Fruit fly (Drosophila melanogaster): ENCODE results near the gene Hmgcl.

Hmgcl gene

DNA sequence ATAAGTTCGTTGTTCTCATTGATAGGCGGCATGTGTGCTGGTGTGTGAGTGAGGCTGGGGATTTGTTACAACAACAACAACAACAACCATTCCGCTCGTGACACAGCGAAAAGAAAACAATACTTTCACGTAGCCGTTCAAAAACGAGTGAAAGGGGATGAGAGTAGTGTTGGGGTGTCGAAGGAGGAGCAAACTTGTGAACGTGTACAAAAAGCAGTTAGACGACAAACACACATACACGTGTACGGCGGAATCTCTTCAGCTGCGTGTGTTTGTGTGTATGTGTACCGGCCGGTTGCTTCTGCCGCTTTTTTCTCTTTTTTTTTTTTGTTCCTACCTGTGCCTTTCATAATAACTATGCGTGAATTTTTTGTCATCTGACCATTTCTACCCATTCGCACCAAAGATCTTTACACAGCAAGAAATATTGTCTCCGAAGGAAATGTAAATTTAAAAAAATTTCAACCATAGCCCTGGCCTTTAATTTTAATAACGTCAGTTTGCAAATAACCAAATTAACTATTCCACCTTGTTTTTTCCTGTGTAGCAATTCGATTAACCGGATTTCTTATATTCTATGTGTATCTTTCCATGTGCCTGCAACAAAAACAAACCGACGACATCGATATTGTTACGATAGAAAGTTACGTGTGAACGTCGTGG, 38.0 kb upstream of the Hmgcl start (continued):
- TF ChIP-seq CG4617 (GFP tag; optimal IDR thresholded peaks at IDR 0.05; ENCODE audit: borderline replicate concordance) (peak; percentile 46), chinmo (GFP tag; IDR thresholded peaks at IDR 0.05; ENCODE audit: partially characterized antibody) (0 out of 4 replicates have a peak, but pooled peaks have one; percentile 18), kah (GFP tag; optimal IDR thresholded peaks at IDR 0.05) (peak; percentile 1), Deaf1 (tag; optimal IDR thresholded peaks at IDR 0.05) (no peak), CG15601 (tag; optimal IDR thresholded peaks at IDR 0.05) (peak; percentile 59), CG7987 (GFP tag; optimal IDR thresholded peaks at IDR 0.05) (no peak), CG5953 (GFP tag; IDR thresholded peaks at IDR 0.05) (peak; percentile 76), inv (GFP tag; IDR thresholded peaks at IDR 0.05; ENCODE audit: partially characterized antibody) (no peak), MBD-R2 (GFP tag; IDR thresholded peaks at IDR 0.05) (0 out of 2 replicates have a peak, but pooled peaks have one; percentile 6), gcm (GFP tag; optimal IDR thresholded peaks at IDR 0.05) (peak; percentile 61), CG34224 (GFP tag; IDR thresholded peaks at IDR 0.05; ENCODE audit: partially characterized antibody) (no peak), CG12104 (GFP tag; optimal IDR thresholded peaks at IDR 0.05) (peak; percentile 1), CG10654 (GFP tag; optimal IDR thresholded peaks at IDR 0.05) (peak; percentile 59), CG11085 (GFP tag; IDR thresholded peaks at IDR 0.05) (no peak), en (GFP tag; optimal IDR thresholded peaks at IDR 0.05) (peak; percentile 67), fu2 (GFP tag; optimal IDR thresholded peaks at IDR 0.05) (peak; percentile 54), luna (GFP tag; optimal IDR thresholded peaks at IDR 0.05) (peak; percentile 33), psq (GFP tag; optimal IDR thresholded peaks at IDR 0.05) (peak; percentile 18), CG12942 (GFP tag; optimal IDR thresholded peaks at IDR 0.05) (peak; percentile 27), CG12659 (GFP tag; optimal IDR thresholded peaks at IDR 0.05) (peak; percentile 52), sc (optimal IDR thresholded peaks at IDR 0.05) (no peak), sc (GFP tag; optimal IDR thresholded peaks at IDR 0.05) (peak; percentile 50), CG6175 (GFP tag; IDR thresholded peaks at IDR 0.05) (no peak), MTF-1 (GFP tag; optimal IDR thresholded peaks at IDR 0.05; ENCODE audit: borderline replicate concordance) (no peak), CG16779 (GFP tag; IDR thresholded peaks at IDR 0.05) (peak; percentile 76), ro (GFP tag; IDR thresholded peaks at IDR 0.05) (no peak), CG6689 (GFP tag; IDR thresholded peaks at IDR 0.05) (no peak; the same call in 1 of the 2 replicates), tx (GFP tag; optimal IDR thresholded peaks at IDR 0.05) (peak; percentile 59), ato (GFP tag; IDR thresholded peaks at IDR 0.05; ENCODE audit: partially characterized antibody) (no peak), dysf (GFP tag; IDR thresholded peaks at IDR 0.05) (no peak; the same call in 2 of the 3 replicates), CG17361 (GFP tag; IDR thresholded peaks at IDR 0.05) (0 out of 3 replicates have a peak, but pooled peaks have one; percentile 58), ac (GFP tag; optimal IDR thresholded peaks at IDR 0.05) (no peak), ci (GFP tag; IDR thresholded peaks at IDR 0.05) (no peak; the same call in 1 of the 3 replicates), CG30431 (GFP tag; optimal IDR thresholded peaks at IDR 0.05) (no peak), dati (GFP tag; IDR thresholded peaks at IDR 0.05) (no peak), CTCF (GFP tag; optimal IDR thresholded peaks at IDR 0.05) (no peak), ewg (GFP tag; optimal IDR thresholded peaks at IDR 0.05) (peak; percentile 40), kni (GFP tag; optimal IDR thresholded peaks at IDR 0.05) (peak; percentile 31), CG18011 (GFP tag; optimal IDR thresholded peaks at IDR 0.05) (peak; percentile 43), Lhr (GFP tag; optimal IDR thresholded peaks at IDR 0.05) (no peak), al (GFP tag; IDR thresholded peaks at IDR 0.05) (no peak; the same call in 1 of the 2 replicates), CG31388 (GFP tag; optimal IDR thresholded peaks at IDR 0.05) (no peak), CG8388 (GFP tag; optimal IDR thresholded peaks at IDR 0.05) (peak; percentile 74), CG15696 (tag; optimal IDR thresholded peaks at IDR 0.05) (peak; percentile 38), kay (GFP tag; optimal IDR thresholded peaks at IDR 0.05) (peak; percentile 5), CG5245 (GFP tag; optimal IDR thresholded peaks at IDR 0.05) (peak; percentile 55), CG15073 (GFP tag; optimal IDR thresholded peaks at IDR 0.05) (peak; percentile 8), crc (GFP tag; optimal IDR thresholded peaks at IDR 0.05) (peak; percentile 79), tin (GFP tag; optimal IDR thresholded peaks at IDR 0.05) (peak; percentile 68), CG14050 (GFP tag; IDR thresholded peaks at IDR 0.05) (no peak)
